Fruit fly (Drosophila melanogaster): ENCODE results near the gene Galphaf.
A peak's percentile ranks its signal among the peaks of the same experiment; 100 is the strongest.

The Galphaf gene

DNA sequence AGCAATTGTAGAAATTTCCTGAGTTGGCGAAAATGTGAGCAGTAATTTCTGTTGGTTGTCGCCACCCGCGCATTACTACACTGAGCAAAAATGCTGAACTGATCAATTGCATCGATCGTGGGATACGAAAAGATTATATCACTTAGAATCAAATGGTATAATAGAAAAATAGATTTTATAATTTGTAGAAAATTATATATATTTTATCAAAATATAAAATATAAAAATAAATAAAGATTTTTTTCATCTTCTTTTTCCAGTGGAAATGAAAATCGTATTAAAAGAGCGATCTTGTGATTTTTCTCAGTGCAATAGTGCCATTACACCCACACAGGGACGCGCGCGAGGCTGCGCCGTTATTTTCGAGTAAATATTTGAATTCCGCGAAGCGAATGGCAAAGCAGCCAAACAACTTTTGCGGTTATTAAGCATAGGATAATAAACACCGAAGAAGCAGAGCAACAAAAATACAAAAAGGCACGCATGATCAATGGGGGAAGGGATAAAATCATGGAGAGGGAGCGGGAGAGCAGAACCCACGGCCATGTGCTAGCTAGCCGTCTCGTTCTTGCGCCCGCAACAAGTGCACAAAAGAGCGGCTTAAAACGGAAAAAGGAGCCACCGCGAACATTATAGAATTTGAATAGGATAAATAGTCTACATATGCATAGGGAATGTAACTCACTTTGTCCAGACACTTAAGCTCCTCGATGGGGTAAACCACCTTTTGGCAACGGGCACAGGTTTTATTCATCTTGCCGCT, 42.7 kb upstream of the Galphaf start (continued):
- TF ChIP-seq CG8924 (tag; optimal IDR thresholded peaks at IDR 0.05) (peak; percentile 68), CG11695 (GFP tag; IDR thresholded peaks at IDR 0.05) (peak; percentile 89), CG12104 (GFP tag; optimal IDR thresholded peaks at IDR 0.05) (peak; percentile 0), CG1024 (GFP tag; IDR thresholded peaks at IDR 0.05) (no peak), Mad (GFP tag; optimal IDR thresholded peaks at IDR 0.05) (no peak), tgo (GFP tag; IDR thresholded peaks at IDR 0.05) (peak; percentile 60; the same call in 2 of the 3 replicates), Asciz (GFP tag; optimal IDR thresholded peaks at IDR 0.05) (peak; percentile 6), CG34422 (GFP tag; IDR thresholded peaks at IDR 0.05) (0 out of 3 replicates have a peak, but pooled peaks have one; percentile 10), Ptx1 (GFP tag; IDR thresholded peaks at IDR 0.05) (peak; percentile 72), Mrtf (GFP tag; IDR thresholded peaks at IDR 0.05) (no peak), hb (GFP tag; IDR thresholded peaks at IDR 0.05; ENCODE audit: partially characterized antibody) (no peak), Xbp1 (GFP tag; optimal IDR thresholded peaks at IDR 0.05) (no peak), p53 (GFP tag; optimal IDR thresholded peaks at IDR 0.05) (no peak), Ets97D (GFP tag; optimal IDR thresholded peaks at IDR 0.05) (no peak), CG10543 (GFP tag; optimal IDR thresholded peaks at IDR 0.05) (no peak), D19A (tag; optimal IDR thresholded peaks at IDR 0.05) (peak; percentile 19), bab2 (GFP tag; optimal IDR thresholded peaks at IDR 0.05) (no peak), CG1529 (GFP tag; optimal IDR thresholded peaks at IDR 0.05) (no peak), NC2α (GFP tag; optimal IDR thresholded peaks at IDR 0.05) (no peak), mld (GFP tag; IDR thresholded peaks at IDR 0.05; ENCODE audit: partially characterized antibody) (no peak), Drgx (GFP tag; IDR thresholded peaks at IDR 0.05) (peak; percentile 77), ara (GFP tag; IDR thresholded peaks at IDR 0.05) (0 out of 2 replicates have a peak, but pooled peaks have one; percentile 16), dpn (GFP tag; optimal IDR thresholded peaks at IDR 0.05) (peak in 1 of 2 experiments; percentile 24), lbe (GFP tag; optimal IDR thresholded peaks at IDR 0.05) (peak; percentile 19), E2f2 (GFP tag; IDR thresholded peaks at IDR 0.05) (peak; percentile 28; the same call in 1 of the 2 replicates), lmd (GFP tag; IDR thresholded peaks at IDR 0.05) (peak; percentile 71), zf30C (GFP tag; optimal IDR thresholded peaks at IDR 0.05) (peak; percentile 63), Hr39 (optimal IDR thresholded peaks at IDR 0.05) (no peak), Rx (GFP tag; IDR thresholded peaks at IDR 0.05) (no peak), cad (GFP tag; optimal IDR thresholded peaks at IDR 0.05) (no peak), Ada2b (GFP tag; IDR thresholded peaks at IDR 0.05) (peak; percentile 43), CG7556 (GFP tag; optimal IDR thresholded peaks at IDR 0.05) (peak; percentile 54), CG3407 (GFP tag; optimal IDR thresholded peaks at IDR 0.05) (peak; percentile 1), CG3838 (GFP tag; optimal IDR thresholded peaks at IDR 0.05) (no peak), CG4328 (GFP tag; optimal IDR thresholded peaks at IDR 0.05) (peak; percentile 1), CG10147 (GFP tag; optimal IDR thresholded peaks at IDR 0.05) (peak; percentile 46), wdn (GFP tag; IDR thresholded peaks at IDR 0.05) (no peak), CG11085 (GFP tag; IDR thresholded peaks at IDR 0.05) (0 out of 2 replicates have a peak, but pooled peaks have one; percentile 18), CG2129 (GFP tag; IDR thresholded peaks at IDR 0.05; ENCODE audit: partially characterized antibody) (no peak), Awh (GFP tag; IDR thresholded peaks at IDR 0.05) (0 out of 2 replicates have a peak, but pooled peaks have one; percentile 42), Opbp (GFP tag; IDR thresholded peaks at IDR 0.05; ENCODE audit: partially characterized antibody) (no peak), pum (GFP tag; optimal IDR thresholded peaks at IDR 0.05) (no peak), cwo (GFP tag; optimal IDR thresholded peaks at IDR 0.05) (no peak), Dbx (GFP tag; IDR thresholded peaks at IDR 0.05) (peak; percentile 75; the same call in 2 of the 3 replicates), CG2712 (tag; optimal IDR thresholded peaks at IDR 0.05) (peak; percentile 75), abd-A (tag; optimal IDR thresholded peaks at IDR 0.05) (no peak), CG17829 (tag; optimal IDR thresholded peaks at IDR 0.05) (peak; percentile 38), gce (GFP tag; IDR thresholded peaks at IDR 0.05) (no peak), grau (tag; optimal IDR thresholded peaks at IDR 0.05) (peak; percentile 42), CG8765 (GFP tag; IDR thresholded peaks at IDR 0.05) (peak; percentile 46)

All from whole organism, embryonic.